Fruit fly (Drosophila melanogaster): ENCODE data around the gene CG46525.

CG46525 gene

DNA sequence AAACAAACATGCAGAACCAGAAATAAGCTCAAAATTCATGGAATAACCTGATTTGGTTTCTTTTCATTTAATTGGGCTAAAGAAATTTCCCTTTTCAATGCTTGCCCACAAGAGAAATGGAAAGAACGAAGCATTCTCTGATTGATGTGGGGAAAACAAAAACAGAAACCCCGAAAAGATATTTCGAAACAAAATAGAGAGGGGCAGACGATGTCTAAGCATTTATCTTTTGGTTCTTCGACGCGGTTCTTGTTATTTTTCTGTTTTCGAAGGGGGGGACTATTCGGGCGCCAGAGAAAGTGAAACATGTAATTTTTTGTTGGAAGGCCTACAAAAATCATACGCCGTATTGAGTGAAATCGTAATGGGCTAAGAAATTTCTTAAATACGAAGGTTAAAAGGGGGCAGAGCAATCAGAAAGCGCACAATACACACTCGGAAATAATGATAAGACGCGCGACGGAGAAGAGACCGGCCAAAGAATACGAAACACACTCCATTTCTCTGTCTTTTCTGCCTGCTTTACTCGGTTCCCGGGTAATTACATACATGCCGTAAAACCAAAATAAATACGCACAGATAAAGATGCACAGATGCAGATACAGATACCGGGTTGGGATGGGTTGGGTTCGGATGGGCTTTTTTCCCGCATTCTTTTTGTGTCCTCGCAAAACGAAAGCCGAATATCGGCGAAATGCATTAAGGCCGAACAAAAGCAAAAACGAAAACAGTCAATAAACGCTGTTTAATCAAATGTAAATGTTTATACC is 13.8 kb downstream of the CG46525 start:
- no peak for TF ChIP-seq Hnf4 (GFP tag; optimal IDR thresholded peaks at IDR 0.05)
- TF ChIP-seq Jra (GFP tag; optimal IDR thresholded peaks at IDR 0.05) = no peak
- no peak for TF ChIP-seq dl (GFP tag; optimal IDR thresholded peaks at IDR 0.05; ENCODE audit: insufficient read depth in 1 of 2, partially characterized antibody in 2 of 2)
- TF ChIP-seq OdsH (GFP tag; optimal IDR thresholded peaks at IDR 0.05) = no peak
- TF ChIP-seq dsf (GFP tag; optimal IDR thresholded peaks at IDR 0.05; ENCODE audit: borderline replicate concordance) = no peak
- TF ChIP-seq Myc (optimal IDR thresholded peaks at IDR 0.05) = no peak
- peak; percentile 10 for TF ChIP-seq br (GFP tag; optimal IDR thresholded peaks at IDR 0.05)
- no peak for TF ChIP-seq Rel (GFP tag; optimal IDR thresholded peaks at IDR 0.05)
- peak; percentile 27 for TF ChIP-seq Rel (tag; optimal IDR thresholded peaks at IDR 0.05)
- TF ChIP-seq psq (GFP tag; optimal IDR thresholded peaks at IDR 0.05) = peak; percentile 53
- no peak for TF ChIP-seq foxo (GFP tag; optimal IDR thresholded peaks at IDR 0.05)
- TF ChIP-seq Mio (GFP tag; optimal IDR thresholded peaks at IDR 0.05) = no peak
- no peak for TF ChIP-seq Hr83 (GFP tag; optimal IDR thresholded peaks at IDR 0.05; ENCODE audit: poor library complexity, severe bottlenecking)
- no peak for TF ChIP-seq CrebA (GFP tag; optimal IDR thresholded peaks at IDR 0.05; ENCODE audit: borderline replicate concordance)

DNA sequence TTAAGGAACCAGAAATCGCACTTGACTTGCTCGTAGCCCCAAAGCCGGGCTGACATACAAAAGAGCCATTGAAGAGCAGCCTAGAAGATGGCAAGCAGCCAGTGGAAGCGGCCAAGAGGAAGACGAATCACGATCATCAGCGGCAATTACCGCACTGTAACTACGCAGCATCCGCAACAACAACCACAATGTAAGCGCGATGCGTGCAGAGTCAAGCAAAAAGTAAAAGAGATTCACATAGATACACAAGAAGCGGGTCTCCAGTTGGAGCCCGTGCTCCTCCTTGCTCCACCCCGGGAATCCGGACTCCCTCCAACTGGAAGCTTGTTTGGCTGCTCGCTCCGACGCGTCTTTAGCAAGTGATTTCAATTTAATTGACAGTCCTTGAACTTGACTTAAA is 16.6 kb downstream of the CG46525 start:
- TF ChIP-seq Rel (GFP tag; optimal IDR thresholded peaks at IDR 0.05) = no peak
- TF ChIP-seq Rel (tag; optimal IDR thresholded peaks at IDR 0.05) = no peak

DNA sequence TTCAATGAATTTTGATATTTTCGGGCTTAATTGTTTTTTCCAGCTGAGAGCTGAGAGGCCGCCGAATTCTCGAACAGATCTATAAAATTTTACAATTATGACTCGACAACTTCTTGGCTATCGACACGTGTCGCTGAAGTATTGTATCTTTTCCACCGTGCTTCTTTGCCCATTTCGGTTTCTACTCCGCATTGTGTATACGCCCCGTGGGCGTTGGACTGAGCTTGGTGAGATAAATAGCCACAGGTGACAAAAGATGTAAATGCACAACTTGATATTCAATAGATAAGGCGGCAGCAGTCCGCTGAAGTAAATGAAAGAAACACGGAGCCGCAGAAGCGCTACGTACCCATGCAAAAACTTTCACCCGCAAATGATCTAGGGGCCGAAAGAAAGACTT is 18.2 kb downstream of the CG46525 start:
- TF ChIP-seq lola (GFP tag; optimal IDR thresholded peaks at IDR 0.05) (no peak), Dfd (GFP tag; optimal IDR thresholded peaks at IDR 0.05) (no peak), woc (GFP tag; optimal IDR thresholded peaks at IDR 0.05) (no peak), Vsx2 (GFP tag; optimal IDR thresholded peaks at IDR 0.05; ENCODE audit: partially characterized antibody) (no peak)

DNA sequence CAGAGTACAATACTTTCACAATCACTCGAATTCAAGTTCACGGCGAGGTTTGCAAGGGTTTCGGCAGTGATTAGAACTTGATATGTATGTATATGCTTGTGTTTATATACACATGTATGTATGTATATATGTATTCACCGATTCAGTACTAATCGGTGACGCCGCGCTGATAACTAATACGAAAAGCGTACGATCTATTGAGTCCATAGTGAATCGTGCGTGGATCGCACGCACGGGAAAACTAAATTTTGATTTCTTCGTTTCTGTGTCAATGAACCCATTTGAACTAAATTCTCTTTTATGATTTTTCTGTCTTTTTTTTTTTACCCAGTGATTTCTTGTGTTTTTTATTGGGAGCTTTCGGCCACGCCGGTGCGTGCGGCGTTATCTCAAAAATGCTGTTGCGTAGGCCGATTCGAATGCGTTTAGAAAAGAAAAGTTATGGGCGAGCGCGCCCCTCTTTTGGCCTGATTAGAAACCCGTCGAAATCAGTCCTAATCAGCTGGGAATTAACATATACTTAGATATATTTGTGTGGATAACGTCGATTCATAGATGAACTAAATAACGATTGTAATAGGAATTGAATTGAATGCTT is 18.9 kb downstream of the CG46525 start:
- no peak for TF ChIP-seq Myc (optimal IDR thresholded peaks at IDR 0.05)
- TF ChIP-seq Sp1 (GFP tag; optimal IDR thresholded peaks at IDR 0.05) = no peak
- no peak for TF ChIP-seq pan (optimal IDR thresholded peaks at IDR 0.05)
- TF ChIP-seq sage (GFP tag; optimal IDR thresholded peaks at IDR 0.05) = no peak
- no peak for TF ChIP-seq fru (GFP tag; optimal IDR thresholded peaks at IDR 0.05)
- TF ChIP-seq lola (GFP tag; optimal IDR thresholded peaks at IDR 0.05) = no peak
- TF ChIP-seq Rel (GFP tag; optimal IDR thresholded peaks at IDR 0.05) = no peak
- TF ChIP-seq Rel (tag; optimal IDR thresholded peaks at IDR 0.05) = no peak
- no peak for TF ChIP-seq OdsH (GFP tag; optimal IDR thresholded peaks at IDR 0.05)
- no peak for TF ChIP-seq Vsx2 (GFP tag; optimal IDR thresholded peaks at IDR 0.05; ENCODE audit: partially characterized antibody)
- TF ChIP-seq tai (GFP tag; optimal IDR thresholded peaks at IDR 0.05) = no peak
- TF ChIP-seq dsf (GFP tag; optimal IDR thresholded peaks at IDR 0.05; ENCODE audit: borderline replicate concordance) = no peak
- TF ChIP-seq dmrt93B (GFP tag; optimal IDR thresholded peaks at IDR 0.05) = no peak
- TF ChIP-seq Hnf4 (GFP tag; optimal IDR thresholded peaks at IDR 0.05) = no peak
- TF ChIP-seq dl (GFP tag; optimal IDR thresholded peaks at IDR 0.05; ENCODE audit: insufficient read depth in 1 of 2, partially characterized antibody in 2 of 2) = no peak

DNA sequence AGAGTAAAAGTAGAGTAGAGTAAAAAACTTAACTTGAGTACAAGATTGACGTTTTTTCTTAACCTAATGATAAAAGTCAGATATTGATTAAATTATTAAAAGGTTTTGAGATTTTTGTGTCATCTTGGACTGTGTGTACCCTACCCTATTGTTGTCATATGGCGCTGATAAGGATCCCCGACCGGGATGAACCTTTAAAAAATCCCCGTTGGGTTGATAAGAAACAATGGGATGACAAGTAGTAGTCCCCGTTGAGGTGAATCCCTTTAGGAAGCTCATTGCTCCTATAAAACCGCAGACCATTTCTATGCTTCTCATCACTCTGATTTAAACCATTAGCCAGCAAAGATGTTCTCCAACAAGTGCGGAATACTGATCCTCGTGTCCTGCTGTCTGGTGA is 19.5 kb downstream of the CG46525 start, which contains the start of gene edin:
TSS of gene edin (plus strand) at position 340 of the 400 bp plus-strand sequence.
- TF ChIP-seq Hr83 (GFP tag; optimal IDR thresholded peaks at IDR 0.05; ENCODE audit: poor library complexity, severe bottlenecking) (no peak), Rel (GFP tag; optimal IDR thresholded peaks at IDR 0.05) (no peak), Rel (tag; optimal IDR thresholded peaks at IDR 0.05) (peak; percentile 99), rgr (GFP tag; optimal IDR thresholded peaks at IDR 0.05) (no peak)

DNA sequence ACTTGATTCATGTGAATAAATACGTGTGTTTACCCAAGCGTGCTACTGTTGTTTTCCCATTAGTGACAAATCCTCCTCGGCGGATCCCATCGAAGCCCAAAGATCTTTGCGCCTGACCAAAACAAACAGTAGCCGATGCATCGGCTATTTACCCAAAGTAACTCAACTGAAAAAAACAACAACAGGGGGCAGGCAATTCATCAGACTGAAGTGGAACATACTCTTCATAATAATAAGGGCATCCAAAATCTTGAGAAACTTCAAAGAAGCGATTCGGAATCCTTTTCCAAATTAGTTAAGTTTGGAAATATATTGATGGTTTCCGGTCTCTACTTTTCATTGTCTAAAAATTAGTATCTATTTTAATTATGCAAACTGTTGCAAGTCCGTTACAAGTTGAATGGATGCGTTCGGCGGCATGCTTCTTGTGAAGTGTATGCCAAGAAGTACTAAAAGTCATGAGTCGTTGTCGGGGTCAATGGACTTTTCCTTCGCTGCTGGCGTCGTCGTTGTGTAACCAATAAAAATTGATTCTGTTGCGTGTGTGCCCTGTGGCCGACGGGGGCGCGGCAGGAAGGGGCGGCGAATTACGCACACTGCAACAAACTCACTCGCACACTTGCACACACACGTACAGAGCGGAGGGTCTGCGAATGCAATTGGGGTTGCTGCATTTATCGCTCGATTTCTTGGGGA is 20.4 kb downstream of the CG46525 start:
- TF ChIP-seq Dif (GFP tag; optimal IDR thresholded peaks at IDR 0.05; ENCODE audit: partially characterized antibody) = no peak
- TF ChIP-seq rgr (GFP tag; optimal IDR thresholded peaks at IDR 0.05) = peak; percentile 62
- TF ChIP-seq fru (GFP tag; optimal IDR thresholded peaks at IDR 0.05) = peak; percentile 70
- no peak for TF ChIP-seq N (GFP tag; optimal IDR thresholded peaks at IDR 0.05)
- no peak for TF ChIP-seq GATAd (GFP tag; optimal IDR thresholded peaks at IDR 0.05)
- no peak for TF ChIP-seq sage (GFP tag; optimal IDR thresholded peaks at IDR 0.05)
- no peak for TF ChIP-seq CrebA (GFP tag; optimal IDR thresholded peaks at IDR 0.05; ENCODE audit: borderline replicate concordance)
- TF ChIP-seq Rel (GFP tag; optimal IDR thresholded peaks at IDR 0.05) = no peak
- peak; percentile 75 for TF ChIP-seq Rel (tag; optimal IDR thresholded peaks at IDR 0.05)
- peak; percentile 3 for TF ChIP-seq sv (GFP tag; optimal IDR thresholded peaks at IDR 0.05)
- peak; percentile 52 for TF ChIP-seq Sp1 (GFP tag; optimal IDR thresholded peaks at IDR 0.05)
- peak; percentile 73 for TF ChIP-seq ey (GFP tag; optimal IDR thresholded peaks at IDR 0.05)
- TF ChIP-seq dl (GFP tag; optimal IDR thresholded peaks at IDR 0.05; ENCODE audit: insufficient read depth in 1 of 2, partially characterized antibody in 2 of 2) = no peak
- TF ChIP-seq Hnf4 (GFP tag; optimal IDR thresholded peaks at IDR 0.05) = peak; percentile 1
- TF ChIP-seq dsf (GFP tag; optimal IDR thresholded peaks at IDR 0.05; ENCODE audit: borderline replicate concordance) = no peak
- TF ChIP-seq lola (GFP tag; optimal IDR thresholded peaks at IDR 0.05) = no peak
- TF ChIP-seq CG9705 (GFP tag; optimal IDR thresholded peaks at IDR 0.05) = no peak
- peak; percentile 70 for TF ChIP-seq woc (GFP tag; optimal IDR thresholded peaks at IDR 0.05)
- TF ChIP-seq tai (GFP tag; optimal IDR thresholded peaks at IDR 0.05) = peak; percentile 50
- TF ChIP-seq dmrt93B (GFP tag; optimal IDR thresholded peaks at IDR 0.05) = peak; percentile 32
- TF ChIP-seq foxo (GFP tag; optimal IDR thresholded peaks at IDR 0.05) = peak in 1 of 2 experiments; percentile 62
- TF ChIP-seq Dfd (GFP tag; optimal IDR thresholded peaks at IDR 0.05) = no peak
- TF ChIP-seq jim (GFP tag; optimal IDR thresholded peaks at IDR 0.05) = no peak
- peak; percentile 55 for TF ChIP-seq OdsH (GFP tag; optimal IDR thresholded peaks at IDR 0.05)

Measured in whole organism, wandering third instar larva.